Fruit fly (Drosophila melanogaster): ENCODE results near the gene Gbs-70E.

dm6 chr3L:14562672-14563071, 11.9 kb upstream of the Gbs-70E start:
- TF ChIP-seq fru (GFP tag; optimal IDR thresholded peaks at IDR 0.05) (no peak), HLH106 (tag; optimal IDR thresholded peaks at IDR 0.05) (no peak), psq (GFP tag; optimal IDR thresholded peaks at IDR 0.05) (no peak), Dfd (GFP tag; optimal IDR thresholded peaks at IDR 0.05) (no peak), GATAd (GFP tag; optimal IDR thresholded peaks at IDR 0.05) (no peak), dsf (GFP tag; optimal IDR thresholded peaks at IDR 0.05; ENCODE audit: borderline replicate concordance) (no peak), Abd-B (GFP tag; optimal IDR thresholded peaks at IDR 0.05) (no peak), CG32264 (GFP tag; optimal IDR thresholded peaks at IDR 0.05) (no peak), rgr (GFP tag; optimal IDR thresholded peaks at IDR 0.05) (no peak), brk (GFP tag; optimal IDR thresholded peaks at IDR 0.05) (no peak)

Data from whole organism, wandering third instar larva.